Fruit fly (Drosophila melanogaster) ovary, adult (tissue): ENCODE data around the gene Nup358.
A peak's percentile ranks its signal among the peaks of the same experiment; 100 is the strongest.

ENCODE experiments used
- CG17801 ChIP-seq: fragments of 200-800 bp; optimal IDR thresholded peaks from 2 replicates; lab custom pipeline; 2019; ENCODE audit warnings: missing biosample characterization, mild to moderate bottlenecking, missing genetic modification characterization, moderate library complexity; ENCODE audit not compliant: partially characterized antibody

The Nup358 gene

dm6 chr3R:25249145-25250141 lies at the start of gene Nup358:
Gene Nup358, plus strand, starts transcription at chr3R:25249348.
- TF ChIP-seq CG17801 (GFP tag; lab: Kevin White, UChicago), result peak; percentile 66

dm6 chr3R:25205413-25205977 lies 43.7 kb upstream of the Nup358 start:
- no peak for TF ChIP-seq CG17801 (GFP tag; lab: Kevin White, UChicago)

dm6 chr3R:25207405-25208003 lies 41.6 kb upstream of the Nup358 start:
- TF ChIP-seq CG17801 (GFP tag; lab: Kevin White, UChicago), result no peak

dm6 chr3R:25208042-25208766 lies 40.9 kb upstream of the Nup358 start, which contains the start of gene Cad96Ca:
Gene Cad96Ca, minus strand, starts transcription at chr3R:25208283.
- no peak for TF ChIP-seq CG17801 (GFP tag; lab: Kevin White, UChicago)

- TF ChIP-seq CG17801 (GFP tag; lab: Kevin White, UChicago), result no peak
These were observed 40.4 kb upstream of the Nup358 start for dm6 chr3R:25208767-25209075.

- no peak for TF ChIP-seq CG17801 (GFP tag; lab: Kevin White, UChicago)
These were observed 39.9 kb upstream of the Nup358 start for dm6 chr3R:25209207-25209606.

dm6 chr3R:25215123-25215522 lies 34.0 kb upstream of the Nup358 start, which contains the start of gene Saysd1:
Gene Saysd1, minus strand, starts transcription at chr3R:25215188.
- peak; percentile 41 for TF ChIP-seq CG17801 (GFP tag; lab: Kevin White, UChicago)

- TF ChIP-seq CG17801 (GFP tag; lab: Kevin White, UChicago), result no peak
These were observed 33.2 kb upstream of the Nup358 start, which contains the start of gene CG31106 for dm6 chr3R:25215997-25216396. Gene CG31106, plus strand, starts transcription at chr3R:25216297.

- no peak for TF ChIP-seq CG17801 (GFP tag; lab: Kevin White, UChicago)
These were observed 30.1 kb upstream of the Nup358 start, which contains the start of gene CG31103 for dm6 chr3R:25219018-25219417. Gene CG31103, plus strand, starts transcription at chr3R:25219318.

- peak; percentile 0 for TF ChIP-seq CG17801 (GFP tag; lab: Kevin White, UChicago)
These were observed 27.8 kb upstream of the Nup358 start, which contains the start of gene Alg9 for dm6 chr3R:25221203-25221807. Gene Alg9, plus strand, starts transcription at chr3R:25221589.

- no peak for TF ChIP-seq CG17801 (GFP tag; lab: Kevin White, UChicago)
These were observed 23.7 kb upstream of the Nup358 start for dm6 chr3R:25225483-25225882.

dm6 chr3R:25232271-25232989 lies 16.7 kb upstream of the Nup358 start, which contains the start of gene Cad96Cb:
Gene Cad96Cb, minus strand, starts transcription at chr3R:25232321.
- TF ChIP-seq CG17801 (GFP tag; lab: Kevin White, UChicago), result peak; percentile 6

dm6 chr3R:25235362-25235761 lies 13.8 kb upstream of the Nup358 start, which contains the start of gene Sil1:
Gene Sil1, minus strand, starts transcription at chr3R:25235529.
- peak; percentile 29 for TF ChIP-seq CG17801 (GFP tag; lab: Kevin White, UChicago)
